Worm (Caenorhabditis elegans): Measurements from ENCODE around the gene C01G10.9.

C01G10.9 gene

DNA sequence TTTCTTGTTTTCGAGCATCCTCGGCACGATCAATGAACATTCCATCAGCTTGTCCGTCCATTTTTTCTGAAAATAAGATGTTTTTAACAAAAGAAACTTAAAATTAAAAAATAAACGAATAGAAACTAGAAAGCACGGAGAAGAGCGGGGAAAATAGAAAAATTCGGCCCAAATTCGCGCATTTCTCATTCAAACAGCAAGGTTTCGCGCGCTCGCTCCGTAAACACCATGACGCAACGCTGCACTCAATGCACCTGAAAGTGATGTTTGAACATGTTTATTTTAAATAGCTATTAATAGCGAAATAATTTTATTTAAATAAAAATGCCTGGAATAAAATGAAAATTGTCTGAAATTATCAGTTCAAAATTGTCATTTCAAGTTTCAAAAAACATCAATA lies 22.8 kb upstream of the C01G10.9 start, which contains the start of the genes mcm-3 and C25D7.15:
TSS of gene mcm-3 (minus strand) at position 66 of the 400 bp plus-strand sequence.
TSS of gene C25D7.15 (plus strand) at position 275 of the 400 bp plus-strand sequence.
- TF ChIP-seq ceh-31 (tag; optimal IDR thresholded peaks at IDR 0.05) (no peak), ceh-48 (tag; optimal IDR thresholded peaks at IDR 0.05) (no peak), npax-4 (tag; optimal IDR thresholded peaks at IDR 0.05) (no peak), ceh-30 (tag; optimal IDR thresholded peaks at IDR 0.05) (no peak), elt-2 (tag; optimal IDR thresholded peaks at IDR 0.05) (no peak), ama-1 (optimal IDR thresholded peaks at IDR 0.05) (no peak), pat-9 (tag; optimal IDR thresholded peaks at IDR 0.05) (no peak), Y22D7AL.16 (tag; optimal IDR thresholded peaks at IDR 0.05) (no peak), nhr-11 (tag; optimal IDR thresholded peaks at IDR 0.05) (no peak), rnt-1 (tag; optimal IDR thresholded peaks at IDR 0.05) (no peak), hlh-30 (tag; optimal IDR thresholded peaks at IDR 0.05; ENCODE audit: insufficient read depth) (no peak), elt-4 (tag; optimal IDR thresholded peaks at IDR 0.05) (no peak), C08G9.2 (tag; optimal IDR thresholded peaks at IDR 0.05) (no peak), pha-2 (tag; optimal IDR thresholded peaks at IDR 0.05) (no peak), K09A11.1 (tag; optimal IDR thresholded peaks at IDR 0.05; ENCODE audit: insufficient read depth) (no peak), madf-2 (tag; optimal IDR thresholded peaks at IDR 0.05) (no peak)

ce11 chrV:15060595-15060994 lies 21.7 kb upstream of the C01G10.9 start:
- TF ChIP-seq pag-3 (tag; optimal IDR thresholded peaks at IDR 0.05; ENCODE audit: borderline replicate concordance) (no peak), ceh-9 (tag; optimal IDR thresholded peaks at IDR 0.05) (no peak)

- TF ChIP-seq unc-55 (GFP tag; optimal IDR thresholded peaks at IDR 0.05) (no peak), pha-4 (tag; optimal IDR thresholded peaks at IDR 0.05) (no peak), rnt-1 (tag; optimal IDR thresholded peaks at IDR 0.05) (no peak), mec-3 (tag; optimal IDR thresholded peaks at IDR 0.05; ENCODE audit: borderline replicate concordance) (no peak), ceh-14 (tag; optimal IDR thresholded peaks at IDR 0.05) (no peak), pax-1 (tag; optimal IDR thresholded peaks at IDR 0.05) (no peak), ceh-30 (tag; optimal IDR thresholded peaks at IDR 0.05) (no peak), npax-4 (tag; optimal IDR thresholded peaks at IDR 0.05) (no peak), eyg-1 (tag; optimal IDR thresholded peaks at IDR 0.05) (no peak), zip-5 (tag; optimal IDR thresholded peaks at IDR 0.05) (no peak)
These were observed 18.3 kb upstream of the C01G10.9 start, which contains the start of gene rap-2 for ce11 chrV:15063987-15064386. Gene rap-2 (minus strand): TSS chrV:15064087.

- TF ChIP-seq C08G9.2 (tag; optimal IDR thresholded peaks at IDR 0.05) (no peak), ets-4 (tag; optimal IDR thresholded peaks at IDR 0.05) (peak; percentile 61), odd-2 (tag; optimal IDR thresholded peaks at IDR 0.05) (no peak), nhr-11 (tag; optimal IDR thresholded peaks at IDR 0.05) (no peak), zip-5 (tag; optimal IDR thresholded peaks at IDR 0.05) (no peak), hlh-8 (tag; optimal IDR thresholded peaks at IDR 0.05) (no peak), elt-2 (tag; optimal IDR thresholded peaks at IDR 0.05) (no peak), che-1 (tag; optimal IDR thresholded peaks at IDR 0.05) (no peak), rnt-1 (tag; optimal IDR thresholded peaks at IDR 0.05) (no peak), gmeb-2 (tag; optimal IDR thresholded peaks at IDR 0.05) (no peak), ama-1 (optimal IDR thresholded peaks at IDR 0.05) (no peak), madf-2 (tag; optimal IDR thresholded peaks at IDR 0.05) (no peak), ahr-1 (tag; optimal IDR thresholded peaks at IDR 0.05) (no peak), pros-1 (tag; optimal IDR thresholded peaks at IDR 0.05) (no peak), sdc-2 (tag; optimal IDR thresholded peaks at IDR 0.05) (peak; percentile 20), hlh-15 (tag; optimal IDR thresholded peaks at IDR 0.05) (no peak), unc-86 (tag; optimal IDR thresholded peaks at IDR 0.05) (no peak), pag-3 (tag; optimal IDR thresholded peaks at IDR 0.05; ENCODE audit: borderline replicate concordance) (no peak), lim-6 (tag; optimal IDR thresholded peaks at IDR 0.05) (no peak), dmd-4 (tag; optimal IDR thresholded peaks at IDR 0.05; ENCODE audit: borderline replicate concordance) (no peak), K09A11.1 (tag; optimal IDR thresholded peaks at IDR 0.05; ENCODE audit: insufficient read depth) (no peak), pat-9 (tag; optimal IDR thresholded peaks at IDR 0.05) (no peak), fkh-6 (tag; optimal IDR thresholded peaks at IDR 0.05) (no peak), lin-11 (tag; optimal IDR thresholded peaks at IDR 0.05) (no peak), ceh-24 (tag; optimal IDR thresholded peaks at IDR 0.05) (no peak), ceh-45 (GFP tag; IDR thresholded peaks at IDR 0.05) (no peak), elt-4 (tag; optimal IDR thresholded peaks at IDR 0.05) (no peak), unc-55 (GFP tag; optimal IDR thresholded peaks at IDR 0.05) (no peak), ref-2 (tag; optimal IDR thresholded peaks at IDR 0.05) (peak; percentile 22), nfya-1 (tag; optimal IDR thresholded peaks at IDR 0.05) (no peak), tbx-7 (tag; optimal IDR thresholded peaks at IDR 0.05) (no peak), ceh-30 (tag; optimal IDR thresholded peaks at IDR 0.05) (no peak), hlh-6 (tag; optimal IDR thresholded peaks at IDR 0.05) (peak; percentile 16)
These were observed 17.1 kb upstream of the C01G10.9 start, which contains the start of gene C25D7.9 for ce11 chrV:15065068-15065744. Gene C25D7.9 (plus strand): TSS chrV:15065135.

Data from whole organism, late embryonic.